Worm (Caenorhabditis elegans) whole organism, mixed stage, embryonic: ENCODE results near the gene rpi-2.

Source experiments
- ham-2 ChIP-seq: fragments of 200-800 bp; sonication (Bioruptor generic); optimal IDR thresholded peaks from 2 replicates; lab custom pipeline; 2018; ENCODE audit warnings: mild to moderate bottlenecking, missing genetic modification characterization, missing compliant biosample characterization
- lsy-2 ChIP-seq: fragments of 150-350 bp; optimal IDR thresholded peaks from 2 replicates; lab custom pipeline; 2014; ENCODE audit warnings: missing biosample characterization, missing genetic modification characterization

DNA sequence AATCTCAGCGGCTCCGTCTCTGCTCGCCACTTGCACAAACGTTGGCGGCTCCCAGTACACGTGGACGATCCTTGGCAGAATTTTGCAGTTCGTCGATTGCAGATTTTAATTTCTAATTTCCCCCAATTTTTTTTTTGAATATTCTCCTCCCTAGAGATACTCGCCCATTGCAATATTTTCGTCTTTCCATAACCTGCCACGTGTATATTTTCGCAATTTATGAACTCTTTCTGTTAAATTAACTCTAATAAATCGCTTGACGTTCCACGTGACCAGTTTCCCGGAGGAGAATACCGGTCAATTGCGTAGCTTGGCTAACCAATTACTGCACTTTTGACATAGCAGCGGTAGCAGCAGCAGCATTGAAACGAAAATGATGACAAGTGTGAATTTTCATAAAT is 2.6 kb upstream of the rpi-2 start:
- TF ChIP-seq lsy-2 (tag; lab: Kevin White, UChicago) (no peak), ham-2 (GFP tag; lab: Kevin White, UChicago) (no peak)
